Fruit fly (Drosophila melanogaster): ENCODE data around the gene CG15824.

Gene CG15824

dm6 chr2L:870749-871418, 14.1 kb downstream of the CG15824 start (continued):
- TF ChIP-seq Dek (tag; optimal IDR thresholded peaks at IDR 0.05) = peak; percentile 43
- TF ChIP-seq caup (GFP tag; optimal IDR thresholded peaks at IDR 0.05; ENCODE audit: severe bottlenecking) = peak; percentile 61
- TF ChIP-seq HmgZ (tag; optimal IDR thresholded peaks at IDR 0.05) = peak; percentile 65
- TF ChIP-seq CG11723 (GFP tag; optimal IDR thresholded peaks at IDR 0.05) = peak; percentile 39
- no peak for TF ChIP-seq CG7745 (tag; optimal IDR thresholded peaks at IDR 0.05)
- peak; percentile 61 for TF ChIP-seq CG9876 (GFP tag; optimal IDR thresholded peaks at IDR 0.05)
- peak; percentile 93 for TF ChIP-seq dm (GFP tag; optimal IDR thresholded peaks at IDR 0.05)
- peak; percentile 95 for TF ChIP-seq CG7928 (GFP tag; optimal IDR thresholded peaks at IDR 0.05)
- TF ChIP-seq pnt (GFP tag; optimal IDR thresholded peaks at IDR 0.05) = peak; percentile 53
- TF ChIP-seq Dip3 (GFP tag; optimal IDR thresholded peaks at IDR 0.05) = peak; percentile 62
- no peak for TF ChIP-seq gcm (GFP tag; optimal IDR thresholded peaks at IDR 0.05)
- peak; percentile 76 for TF ChIP-seq luna (GFP tag; optimal IDR thresholded peaks at IDR 0.05)
- peak; percentile 70 for TF ChIP-seq CG10209 (GFP tag; optimal IDR thresholded peaks at IDR 0.05)
- TF ChIP-seq Hr39 (optimal IDR thresholded peaks at IDR 0.05) = no peak
- peak; percentile 72 for TF ChIP-seq ems (GFP tag; optimal IDR thresholded peaks at IDR 0.05)
- peak; percentile 38 for TF ChIP-seq amos (GFP tag; IDR thresholded peaks at IDR 0.05; ENCODE audit: partially characterized antibody)
- TF ChIP-seq Oli (tag; optimal IDR thresholded peaks at IDR 0.05) = peak; percentile 44
- TF ChIP-seq chif (GFP tag; optimal IDR thresholded peaks at IDR 0.05) = peak; percentile 60 to 71
- no peak for TF ChIP-seq h (optimal IDR thresholded peaks at IDR 0.05)
- TF ChIP-seq slou (GFP tag; optimal IDR thresholded peaks at IDR 0.05) = no peak
- peak; percentile 61 for TF ChIP-seq dmrt99B (tag; optimal IDR thresholded peaks at IDR 0.05)
- peak in 1 of 3 experiments; percentile 38 for TF ChIP-seq lola (GFP tag; optimal IDR thresholded peaks at IDR 0.05)
- no peak for TF ChIP-seq CG31388 (GFP tag; optimal IDR thresholded peaks at IDR 0.05)
- TF ChIP-seq pho (GFP tag; optimal IDR thresholded peaks at IDR 0.05) = peak; percentile 74
- peak; percentile 79 for TF ChIP-seq onecut (GFP tag; IDR thresholded peaks at IDR 0.05)
- TF ChIP-seq pfk (GFP tag; optimal IDR thresholded peaks at IDR 0.05) = no peak
- TF ChIP-seq Dref (GFP tag; IDR thresholded peaks at IDR 0.05) = peak; percentile 82
- peak; percentile 74 for TF ChIP-seq az2 (GFP tag; optimal IDR thresholded peaks at IDR 0.05)
- peak; percentile 43; the same call in 1 of the 3 replicates for TF ChIP-seq Opbp (GFP tag; IDR thresholded peaks at IDR 0.05; ENCODE audit: partially characterized antibody)
- TF ChIP-seq psq (GFP tag; optimal IDR thresholded peaks at IDR 0.05) = peak; percentile 40
- TF ChIP-seq crol (GFP tag; IDR thresholded peaks at IDR 0.05) = no peak
- no peak for TF ChIP-seq CG33557 (GFP tag; optimal IDR thresholded peaks at IDR 0.05)
- peak; percentile 13 for TF ChIP-seq trh (GFP tag; optimal IDR thresholded peaks at IDR 0.05)
- TF ChIP-seq CG6272 (GFP tag; IDR thresholded peaks at IDR 0.05) = peak; percentile 61
- TF ChIP-seq CkIIα-i1 (GFP tag; IDR thresholded peaks at IDR 0.05) = 0 out of 2 replicates have a peak, but pooled peaks have one; percentile 13
- peak; percentile 43 for TF ChIP-seq crc (GFP tag; optimal IDR thresholded peaks at IDR 0.05)
- TF ChIP-seq ewg (GFP tag; optimal IDR thresholded peaks at IDR 0.05) = peak; percentile 54
- TF ChIP-seq ttk (GFP tag; IDR thresholded peaks at IDR 0.05) = peak; percentile 36; the same call in 1 of the 2 replicates
- TF ChIP-seq Dip2 (GFP tag; IDR thresholded peaks at IDR 0.05) = no peak
- TF ChIP-seq Hr78 (GFP tag; optimal IDR thresholded peaks at IDR 0.05) = no peak
- peak; percentile 65 for TF ChIP-seq sug (tag; optimal IDR thresholded peaks at IDR 0.05)
- TF ChIP-seq CG14860 (GFP tag; IDR thresholded peaks at IDR 0.05; ENCODE audit: partially characterized antibody) = no peak
- peak; percentile 48 for TF ChIP-seq CG3065 (GFP tag; optimal IDR thresholded peaks at IDR 0.05)
- TF ChIP-seq CG9727 (GFP tag; optimal IDR thresholded peaks at IDR 0.05) = peak; percentile 60
- peak; percentile 84 for TF ChIP-seq CG32532 (GFP tag; IDR thresholded peaks at IDR 0.05)
- peak; percentile 49; the same call in 1 of the 2 replicates for TF ChIP-seq CG32772 (GFP tag; IDR thresholded peaks at IDR 0.05)
- no peak for TF ChIP-seq CG3838 (GFP tag; optimal IDR thresholded peaks at IDR 0.05)
- peak; percentile 82 for TF ChIP-seq CG2120 (GFP tag; optimal IDR thresholded peaks at IDR 0.05)
- TF ChIP-seq bsh (GFP tag; optimal IDR thresholded peaks at IDR 0.05) = peak in 1 of 2 experiments; percentile 68
